Worm (Caenorhabditis elegans) whole organism, mixed stage, embryonic: Measurements from ENCODE around the gene F46C5.4.

Source experiments
- M03D4.4 ChIP-seq: sonication (generic microtip); optimal IDR thresholded peaks from 2 replicates; lab custom pipeline; 2017; ENCODE audit warnings: mild to moderate bottlenecking, missing genetic modification characterization, missing compliant biosample characterization
- bed-3 ChIP-seq: fragments of 200-800 bp; sonication (Bioruptor generic); optimal IDR thresholded peaks from 3 replicates; lab custom pipeline; 2018; ENCODE audit warnings: mild to moderate bottlenecking, missing genetic modification characterization, moderate library complexity, missing compliant biosample characterization
- blmp-1 ChIP-seq: fragments of 150-350 bp; optimal IDR thresholded peaks from 2 replicates; lab custom pipeline; 2014; ENCODE audit warnings: missing biosample characterization, missing genetic modification characterization
- ceh-39 ChIP-seq: fragments of 150-350 bp; optimal IDR thresholded peaks from 2 replicates; lab custom pipeline; 2014; ENCODE audit warnings: missing biosample characterization, missing genetic modification characterization
- ceh-43 ChIP-seq: fragments of 200-800 bp; sonication (Bioruptor generic); optimal IDR thresholded peaks from 2 replicates; lab custom pipeline; 2018; ENCODE audit warnings: mild to moderate bottlenecking, missing genetic modification characterization, moderate library complexity, missing compliant biosample characterization
- ces-1 ChIP-seq: fragments of 150-350 bp; optimal IDR thresholded peaks from 2 replicates; lab custom pipeline; 2014; ENCODE audit warnings: missing biosample characterization, missing genetic modification reagents, missing genetic modification characterization
- cnd-1 ChIP-seq: fragments of 200-800 bp; sonication (Bioruptor generic); optimal IDR thresholded peaks from 2 replicates; lab custom pipeline; 2018; ENCODE audit warnings: mild to moderate bottlenecking, missing genetic modification characterization, missing compliant biosample characterization
- drap-1 ChIP-seq: fragments of 200-800 bp; sonication (Bioruptor generic); optimal IDR thresholded peaks from 3 replicates; lab custom pipeline; 2018; ENCODE audit warnings: mild to moderate bottlenecking, missing genetic modification characterization, missing compliant biosample characterization
- elt-1 ChIP-seq: sonication (generic microtip); optimal IDR thresholded peaks from 2 replicates; lab custom pipeline; 2017; ENCODE audit warnings: missing genetic modification characterization, mild to moderate bottlenecking, missing compliant biosample characterization, antibody characterized with exemption, moderate library complexity, borderline replicate concordance; ENCODE audit not compliant: insufficient read depth
- elt-3 ChIP-seq: fragments of 150-350 bp; optimal IDR thresholded peaks from 2 replicates; lab custom pipeline; 2014; ENCODE audit warnings: missing biosample characterization, missing genetic modification characterization
- flh-1 ChIP-seq: fragments of 200-800 bp; sonication (Bioruptor generic); optimal IDR thresholded peaks from 2 replicates; lab custom pipeline; 2018; ENCODE audit warnings: mild to moderate bottlenecking, missing genetic modification characterization, moderate library complexity, missing compliant biosample characterization
- ham-2 ChIP-seq: fragments of 200-800 bp; sonication (Bioruptor generic); optimal IDR thresholded peaks from 2 replicates; lab custom pipeline; 2018; ENCODE audit warnings: mild to moderate bottlenecking, missing genetic modification characterization, missing compliant biosample characterization
- hlh-1 ChIP-seq: fragments of 150-350 bp; optimal IDR thresholded peaks from 2 replicates; lab custom pipeline; 2014; ENCODE audit warnings: missing biosample characterization, missing genetic modification reagents, missing genetic modification characterization
- lin-13 ChIP-seq: fragments of 150-350 bp; optimal IDR thresholded peaks from 2 replicates; lab custom pipeline; 2014; ENCODE audit warnings: missing biosample characterization, missing genetic modification characterization
- lin-32 ChIP-seq: fragments of 200-800 bp; sonication (Bioruptor generic); optimal IDR thresholded peaks from 2 replicates; lab custom pipeline; 2018; ENCODE audit warnings: mild to moderate bottlenecking, missing genetic modification characterization, missing compliant biosample characterization
- lsy-2 ChIP-seq: fragments of 150-350 bp; optimal IDR thresholded peaks from 2 replicates; lab custom pipeline; 2014; ENCODE audit warnings: missing biosample characterization, missing genetic modification characterization
- mab-5 ChIP-seq: fragments of 150-350 bp; optimal IDR thresholded peaks from 2 replicates; lab custom pipeline; 2014; ENCODE audit warnings: missing biosample characterization, missing genetic modification characterization
- mep-1 ChIP-seq: fragments of 150-350 bp; optimal IDR thresholded peaks from 2 replicates; lab custom pipeline; 2017; ENCODE audit warnings: missing biosample characterization, missing genetic modification reagents, missing genetic modification characterization, inconsistent platforms
- nhr-12 ChIP-seq: fragments of 150-350 bp; optimal IDR thresholded peaks from 2 replicates; lab custom pipeline; 2014; ENCODE audit warnings: missing biosample characterization, missing genetic modification characterization
- nhr-2 ChIP-seq: fragments of 150-350 bp; optimal IDR thresholded peaks from 2 replicates; lab custom pipeline; 2014; ENCODE audit warnings: missing biosample characterization, missing genetic modification characterization
- nhr-237 ChIP-seq: fragments of 150-350 bp; optimal IDR thresholded peaks from 2 replicates; lab custom pipeline; 2014; ENCODE audit warnings: missing biosample characterization, missing genetic modification characterization
- nhr-28 ChIP-seq: fragments of 150-350 bp; optimal IDR thresholded peaks from 2 replicates; lab custom pipeline; 2014; ENCODE audit warnings: missing biosample characterization, missing genetic modification characterization
- nhr-76 ChIP-seq: sonication (generic microtip); optimal IDR thresholded peaks from 2 replicates; lab custom pipeline; 2017; ENCODE audit warnings: missing biosample characterization, missing genetic modification characterization
- pha-4 ChIP-seq: fragments of 150-350 bp; optimal IDR thresholded peaks from 2 replicates; lab custom pipeline; 2018; ENCODE audit warnings: missing biosample characterization, missing genetic modification reagents, missing genetic modification characterization
- sptf-1 ChIP-seq: sonication (generic microtip); optimal IDR thresholded peaks from 2 replicates; lab custom pipeline; 2017; ENCODE audit warnings: mild to moderate bottlenecking, missing genetic modification characterization, moderate library complexity, missing compliant biosample characterization
- tbx-8 ChIP-seq: fragments of 200-800 bp; sonication (Bioruptor generic); optimal IDR thresholded peaks from 2 replicates; lab custom pipeline; 2018; ENCODE audit warnings: mild to moderate bottlenecking, missing genetic modification characterization, moderate library complexity, missing compliant biosample characterization
- unc-120 ChIP-seq: sonication (generic microtip); optimal IDR thresholded peaks from 2 replicates; lab custom pipeline; 2017; ENCODE audit warnings: missing genetic modification characterization, missing compliant biosample characterization; ENCODE audit not compliant: poor library complexity, severe bottlenecking
- unc-62 ChIP-seq: fragments of 150-350 bp; optimal IDR thresholded peaks from 2 replicates; lab custom pipeline; 2014; ENCODE audit warnings: missing biosample characterization, missing genetic modification reagents, missing genetic modification characterization
- zip-8 ChIP-seq: fragments of 150-350 bp; optimal IDR thresholded peaks from 2 replicates; lab custom pipeline; 2014; ENCODE audit warnings: missing biosample characterization, missing genetic modification characterization
- ztf-11 ChIP-seq: fragments of 150-350 bp; optimal IDR thresholded peaks from 2 replicates; lab custom pipeline; 2014; ENCODE audit warnings: missing biosample characterization, missing genetic modification characterization

The F46C5.4 gene

ce11 chrII:8806921-8807320 is 29.0 kb upstream of the F46C5.4 start, which contains the start of gene pho-13:
Gene pho-13 (minus strand): TSS chrII:8807021.
- TF ChIP-seq M03D4.4 = no peak
- TF ChIP-seq nhr-12 (tag; lab: Kevin White, UChicago) = no peak
- TF ChIP-seq unc-120 (tag; lab: Kevin White, UChicago) = no peak
- TF ChIP-seq flh-1 = no peak
- no peak for TF ChIP-seq ceh-39 (tag; lab: Kevin White, UChicago)
- no peak for TF ChIP-seq zip-8
- no peak for TF ChIP-seq ceh-43
- TF ChIP-seq blmp-1 (tag; lab: Kevin White, UChicago) = no peak
- TF ChIP-seq ham-2 (GFP tag; lab: Kevin White, UChicago) = no peak
- TF ChIP-seq nhr-2 (tag; lab: Kevin White, UChicago) = no peak
- TF ChIP-seq sptf-1 (tag; lab: Kevin White, UChicago) = no peak
- TF ChIP-seq ztf-11 (tag; lab: Kevin White, UChicago) = no peak
- TF ChIP-seq elt-1 (tag; lab: Kevin White, UChicago) = no peak
- TF ChIP-seq elt-3 (tag; lab: Kevin White, UChicago) = no peak
- no peak for TF ChIP-seq lin-32 (GFP tag; lab: Kevin White, UChicago)
- TF ChIP-seq unc-62 (GFP tag; lab: Kevin White, UChicago) = no peak

DNA sequence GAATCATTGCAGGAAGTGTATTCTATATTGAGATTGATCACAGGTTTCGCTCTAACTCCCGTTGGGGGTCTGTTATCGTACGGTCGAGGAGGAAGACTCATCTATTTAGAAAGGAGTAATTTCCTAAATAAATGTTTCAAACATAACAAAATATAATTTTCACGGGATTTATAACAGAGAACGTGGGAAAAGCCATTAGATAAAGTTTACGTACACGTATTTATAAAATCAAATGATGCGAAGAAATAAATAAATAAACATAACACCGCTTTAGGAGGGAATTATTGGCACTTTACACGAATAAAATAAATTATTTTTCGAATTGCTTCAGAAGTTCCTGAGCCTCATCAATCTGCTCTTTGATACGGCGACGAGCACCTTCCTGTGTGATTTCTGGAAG is 27.4 kb upstream of the F46C5.4 start, which contains the start of gene F07H5.10:
TSS of gene F07H5.10 (minus strand) at position 101 of the 400 bp plus-strand sequence.
- no peak for TF ChIP-seq drap-1 (GFP tag; lab: Kevin White, UChicago)
- no peak for TF ChIP-seq cnd-1 (tag; lab: Kevin White, UChicago)
- no peak for TF ChIP-seq nhr-76 (tag; lab: Kevin White, UChicago)
- TF ChIP-seq hlh-1 (tag; lab: Kevin White, UChicago) = no peak
- no peak for TF ChIP-seq mab-5 (tag; lab: Kevin White, UChicago)
- no peak for TF ChIP-seq tbx-8
- TF ChIP-seq elt-3 (tag; lab: Kevin White, UChicago) = no peak
- no peak for TF ChIP-seq lin-13 (tag; lab: Kevin White, UChicago)
- TF ChIP-seq, all 35 proteins: peak for 0

DNA sequence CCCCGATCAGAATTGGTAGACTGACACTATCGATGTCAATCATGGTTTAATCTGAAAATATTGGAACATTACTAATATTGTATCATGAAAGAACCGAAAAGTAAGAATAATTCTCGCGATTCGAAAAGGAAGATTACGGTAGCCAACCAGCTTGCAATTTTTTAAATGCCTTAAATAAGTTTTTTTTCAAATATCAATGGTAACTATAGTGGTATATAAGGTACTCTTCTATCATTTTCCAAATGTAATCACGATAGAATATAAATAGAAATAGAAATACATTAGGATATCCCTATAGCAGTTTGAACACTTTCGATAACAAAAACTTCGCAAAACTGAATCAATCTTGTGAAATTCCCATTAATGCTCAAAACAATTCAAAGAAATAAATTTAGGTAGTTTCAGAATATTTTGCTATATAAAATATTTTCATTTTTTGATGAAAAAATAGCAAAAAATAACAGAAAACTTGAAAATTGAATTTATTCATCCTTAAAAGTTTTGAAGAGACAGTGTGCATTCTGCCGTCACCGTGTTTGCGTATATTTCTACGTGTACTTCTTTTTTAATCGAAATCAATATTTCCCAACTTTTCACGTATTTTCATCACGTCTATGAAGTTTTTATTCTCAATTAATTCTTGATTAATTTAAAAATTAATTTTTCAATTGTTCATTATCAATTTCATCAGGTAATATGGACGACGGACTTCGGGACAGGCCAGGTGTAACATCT is 25.0 kb upstream of the F46C5.4 start, which contains the start of the genes F46C5.9 and rer-1:
TSS of gene F46C5.9 (minus strand) at position 51 of the 735 bp plus-strand sequence.
TSS of gene rer-1 (plus strand) at position 692 of the 735 bp plus-strand sequence.
- TF ChIP-seq lsy-2 (tag; lab: Kevin White, UChicago) (peak; percentile 60), ceh-43 (no peak)

DNA sequence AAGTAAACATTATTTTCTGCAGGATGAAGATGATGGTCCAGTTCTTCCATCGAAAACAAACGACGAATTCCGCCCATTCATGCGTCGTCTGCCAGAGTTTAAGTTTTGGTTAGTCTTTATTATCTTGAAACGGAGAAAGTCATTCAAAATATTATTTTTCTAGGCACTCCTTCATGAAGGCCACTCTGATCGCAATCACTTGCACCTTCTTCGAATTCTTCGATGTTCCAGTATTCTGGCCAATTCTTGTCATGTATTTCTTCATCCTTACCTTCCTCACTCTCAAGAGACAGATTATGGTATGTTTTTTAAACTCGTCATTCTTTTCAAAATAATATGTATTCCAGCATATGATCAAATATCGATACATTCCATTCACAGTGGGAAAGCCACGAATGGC is 24.1 kb upstream of the F46C5.4 start:
- TF ChIP-seq ceh-43 = no peak
- no peak for TF ChIP-seq tbx-8
- TF ChIP-seq bed-3 (GFP tag; lab: Kevin White, UChicago) = no peak
- no peak for TF ChIP-seq nhr-28 (tag; lab: Kevin White, UChicago)
- TF ChIP-seq nhr-237 = no peak
- no peak for TF ChIP-seq mep-1 (tag; lab: Kevin White, UChicago)
- no peak for TF ChIP-seq ces-1 (GFP tag; lab: Kevin White, UChicago)
- TF ChIP-seq cnd-1 (tag; lab: Kevin White, UChicago) = no peak
- no peak for TF ChIP-seq pha-4 (tag; lab: Kevin White, UChicago)

ce11 chrII:8812346-8812745 is 23.5 kb upstream of the F46C5.4 start:
- TF ChIP-seq lin-32 (GFP tag; lab: Kevin White, UChicago) (no peak), drap-1 (GFP tag; lab: Kevin White, UChicago) (no peak), lsy-2 (tag; lab: Kevin White, UChicago) (no peak), nhr-12 (tag; lab: Kevin White, UChicago) (no peak), elt-3 (tag; lab: Kevin White, UChicago) (no peak), ces-1 (GFP tag; lab: Kevin White, UChicago) (no peak)
